Fruit fly (Drosophila melanogaster) whole organism, prepupa: ENCODE data around the gene CG13097.

Experiments used
- CG1621 ChIP-seq: fragments of 200-800 bp; sonication (Bioruptor generic); optimal IDR thresholded peaks from 3 replicates; lab custom pipeline; 2018; ENCODE audit warnings: missing biosample characterization, mild to moderate bottlenecking, missing genetic modification characterization
- CG3919 ChIP-seq: fragments of 200-800 bp; sonication (Bioruptor generic); optimal IDR thresholded peaks from 3 replicates; lab custom pipeline; 2016; ENCODE audit warnings: missing biosample characterization, missing genetic modification characterization
- CG4318 ChIP-seq: fragments of 200-800 bp; sonication (Bioruptor generic); optimal IDR thresholded peaks from 3 replicates; lab custom pipeline; 2017; ENCODE audit warnings: missing biosample characterization, mild to moderate bottlenecking, missing genetic modification characterization
- Eip93F ChIP-seq: fragments of 200-800 bp; sonication (Bioruptor generic); optimal IDR thresholded peaks from 2 replicates; lab custom pipeline; 2016; ENCODE audit warnings: missing biosample characterization, mild to moderate bottlenecking, missing genetic modification characterization
- Hr39 ChIP-seq: fragments of 200-800 bp; sonication (Bioruptor generic); optimal IDR thresholded peaks from 2 replicates; lab custom pipeline; 2016; ENCODE audit warnings: missing biosample characterization, missing genetic modification characterization
- fd85E ChIP-seq: fragments of 200-800 bp; sonication (Bioruptor generic); optimal IDR thresholded peaks from 3 replicates; lab custom pipeline; 2016; ENCODE audit warnings: missing biosample characterization, missing genetic modification characterization

DNA sequence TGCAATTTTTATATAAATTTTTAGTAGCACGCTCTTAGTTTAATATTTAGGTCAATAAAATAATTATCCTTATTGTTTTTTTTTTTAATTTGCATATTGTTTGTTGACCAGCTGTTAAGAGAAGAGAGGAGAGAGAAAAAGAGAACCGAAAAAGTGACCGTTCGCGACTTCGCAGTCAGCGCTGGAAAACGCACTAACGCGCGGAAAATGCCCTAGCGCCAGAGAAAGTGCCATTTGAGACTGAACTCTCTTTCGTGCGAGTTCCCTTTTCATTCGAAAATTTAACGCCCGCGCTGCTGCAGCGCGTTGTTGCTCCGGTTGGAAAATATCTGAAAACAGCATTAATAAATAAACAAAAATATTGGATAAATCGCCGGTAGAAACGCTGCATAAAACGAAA is 28.4 kb upstream of the CG13097 start:
- TF ChIP-seq Hr39 (GFP tag; lab: Kevin White, UChicago) (no peak), CG1621 (tag; lab: Kevin White, UChicago) (no peak), CG4318 (GFP tag; lab: Kevin White, UChicago) (no peak), fd85E (GFP tag; lab: Kevin White, UChicago) (no peak), Eip93F (GFP tag; lab: Kevin White, UChicago) (no peak), CG3919 (GFP tag; lab: Kevin White, UChicago) (no peak)
